ENCODE assay signal across 1 fruit fly cellular context in genomic region chr3R:17707799-17708198, dm6.
A peak's percentile ranks its signal among the peaks of the same experiment; 100 is the strongest.
TF ChIP-seq lines count a peak whose summit lies in the region.

No protein-coding gene starts in this region.

TF ChIP-seq in whole organism, embryonic, 481 proteins besides CTCF, POLR2A, EP300 and RAD21 (continued from another document):
- TF ChIP-seq ac (GFP tag; optimal IDR thresholded peaks at IDR 0.05; lab: Kevin White, UChicago) (no peak), CG6254 (GFP tag; optimal IDR thresholded peaks at IDR 0.05; lab: Kevin White, UChicago) (no peak), kay (GFP tag; optimal IDR thresholded peaks at IDR 0.05; lab: Kevin White, UChicago) (no peak), CG11247 (GFP tag; IDR thresholded peaks at IDR 0.05; lab: Robert Waterston, UW) (no peak), abd-A (tag; optimal IDR thresholded peaks at IDR 0.05; lab: Kevin White, UChicago) (no peak), Hey (tag; optimal IDR thresholded peaks at IDR 0.05; lab: Kevin White, UChicago) (peak; percentile 64), TFAM (GFP tag; optimal IDR thresholded peaks at IDR 0.05; lab: Kevin White, UChicago) (no peak), CG2120 (GFP tag; optimal IDR thresholded peaks at IDR 0.05; lab: Kevin White, UChicago) (no peak), pzg (GFP tag; optimal IDR thresholded peaks at IDR 0.05; lab: Kevin White, UChicago) (no peak), CG10321 (GFP tag; IDR thresholded peaks at IDR 0.05; lab: Robert Waterston, UW) (no peak), dan (GFP tag; IDR thresholded peaks at IDR 0.05; lab: Robert Waterston, UW) (no peak), nerfin-1 (tag; optimal IDR thresholded peaks at IDR 0.05; lab: Kevin White, UChicago) (no peak), Med (GFP tag; lab: Kevin White, UChicago) (peak; percentile 59), CG10959 (GFP tag; IDR thresholded peaks at IDR 0.05; lab: Robert Waterston, UW) (no peak), Dfd (GFP tag; optimal IDR thresholded peaks at IDR 0.05; lab: Kevin White, UChicago) (peak in 1 of 2 experiments; percentile 67), CG14667 (GFP tag; IDR thresholded peaks at IDR 0.05; lab: Robert Waterston, UW) (no peak), CG33557 (GFP tag; optimal IDR thresholded peaks at IDR 0.05; lab: Kevin White, UChicago) (no peak), H2.0 (GFP tag; IDR thresholded peaks at IDR 0.05; lab: Robert Waterston, UW) (0 out of 2 replicates have a peak, but pooled peaks have one; percentile 5), CG6272 (GFP tag; IDR thresholded peaks at IDR 0.05; lab: Robert Waterston, UW) (no peak), gcm (GFP tag; optimal IDR thresholded peaks at IDR 0.05; lab: Kevin White, UChicago) (no peak)
